Worm (Caenorhabditis elegans): ENCODE data around the gene pigq-1.

DNA sequence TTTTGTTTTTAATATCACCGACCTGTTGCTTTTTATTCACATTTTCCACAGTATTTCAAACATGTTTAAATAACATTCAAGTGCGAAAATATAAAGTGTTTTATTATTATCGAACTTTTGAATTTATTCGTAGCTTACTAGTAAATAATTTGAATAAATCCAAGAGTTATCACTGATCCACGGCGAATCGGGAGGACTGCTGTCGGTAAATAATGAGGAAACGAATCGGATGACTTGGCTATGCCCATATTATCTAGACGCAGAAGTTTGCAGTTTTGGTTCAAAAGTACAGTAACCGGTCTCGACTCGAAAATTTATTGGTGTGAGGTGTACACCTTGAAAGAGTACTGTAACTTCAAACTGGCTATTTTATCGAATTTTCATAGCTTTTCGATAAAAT, 9.5 kb upstream of the pigq-1 start:
- TF ChIP-seq F49E8.2 (tag; optimal IDR thresholded peaks at IDR 0.05; ENCODE audit: borderline replicate concordance): no peak
- TF ChIP-seq skn-1 (tag; optimal IDR thresholded peaks at IDR 0.05): no peak
- TF ChIP-seq nhr-11 (tag; optimal IDR thresholded peaks at IDR 0.05): no peak
- no peak for TF ChIP-seq lin-15B (tag; optimal IDR thresholded peaks at IDR 0.05)
- no peak for TF ChIP-seq Y48G9A.11 (GFP tag; IDR thresholded peaks at IDR 0.05)
